Fruit fly (Drosophila melanogaster) whole organism, pupa: ENCODE measurements around the gene swm.

Experiments
- CG12605 ChIP-seq: fragments of 200-800 bp; sonication (Bioruptor generic); IDR thresholded peaks from 2 replicates; pipeline ENCODE4 v1.3.6; 2022; ENCODE audit warnings: missing biosample characterization, missing genetic modification characterization
- CG13204 ChIP-seq: fragments of 200-800 bp; sonication (Bioruptor generic); optimal IDR thresholded peaks from 2 replicates; lab custom pipeline; 2018; ENCODE audit warnings: missing biosample characterization, mild to moderate bottlenecking, missing genetic modification characterization, moderate library complexity
- CG14655 ChIP-seq: fragments of 200-800 bp; sonication (Bioruptor generic); optimal IDR thresholded peaks from 3 replicates; lab custom pipeline; 2017; ENCODE audit warnings: mild to moderate bottlenecking, missing biosample characterization, missing genetic modification reagents, missing genetic modification characterization
- CG17806 ChIP-seq: fragments of 200-800 bp; sonication (Bioruptor generic); optimal IDR thresholded peaks from 2 replicates; lab custom pipeline; 2018; ENCODE audit warnings: missing biosample characterization, mild to moderate bottlenecking, missing genetic modification characterization, moderate library complexity
- CG8159 ChIP-seq: fragments of 200-800 bp; sonication (Bioruptor generic); optimal IDR thresholded peaks from 3 replicates; lab custom pipeline; 2018; ENCODE audit warnings: missing biosample characterization, mild to moderate bottlenecking, missing genetic modification characterization, moderate library complexity
- D1 ChIP-seq: fragments of 200-800 bp; sonication (Bioruptor generic); optimal IDR thresholded peaks from 2 replicates; lab custom pipeline; 2018; ENCODE audit warnings: missing biosample characterization, mild to moderate bottlenecking, missing genetic modification characterization, moderate library complexity
- EcR ChIP-seq: fragments of 200-800 bp; sonication (Bioruptor generic); optimal IDR thresholded peaks from 3 replicates; lab custom pipeline; 2019; ENCODE audit warnings: missing biosample characterization, missing genetic modification characterization, mild to moderate bottlenecking, moderate library complexity, missing genetic modification reagents
- Snoo ChIP-seq: fragments of 200-800 bp; sonication (Bioruptor generic); optimal IDR thresholded peaks from 3 replicates; lab custom pipeline; 2017; ENCODE audit warnings: missing biosample characterization, mild to moderate bottlenecking, missing genetic modification characterization, inconsistent platforms
- fd96Ca ChIP-seq: fragments of 200-800 bp; sonication (Bioruptor generic); IDR thresholded peaks from 3 replicates; pipeline ENCODE4 v1.3.6; 2022; ENCODE audit warnings: missing biosample characterization, missing genetic modification characterization
- rn ChIP-seq: fragments of 200-800 bp; sonication (Bioruptor generic); IDR thresholded peaks from 2 replicates; pipeline ENCODE4 v1.3.6; 2022; ENCODE audit warnings: missing biosample characterization, missing genetic modification characterization

- TF ChIP-seq CG8159 (tag; lab: Kevin White, UChicago) (no peak), CG12605 (no peak), D1 (tag; lab: Kevin White, UChicago) (no peak), CG14655 (no peak), Snoo (tag; lab: Kevin White, UChicago) (no peak), EcR (GFP tag; lab: Kevin White, UChicago) (no peak), fd96Ca (peak; percentile 11; the same call in 1 of the 3 replicates), CG13204 (GFP tag; lab: Kevin White, UChicago) (no peak), CG17806 (tag; lab: Kevin White, UChicago) (no peak), rn (GFP tag; lab: Robert Waterston, UW) (no peak)
These were observed 25.6 kb downstream of the swm start, which contains the start of gene CG10132 for dm6 chr2L:19518636-19519086.
